Fruit fly (Drosophila melanogaster) whole organism, pupa: ENCODE results near the gene dally.

Experiments
- CG10348 ChIP-seq: fragments of 200-800 bp; sonication (Bioruptor generic); IDR thresholded peaks from 2 replicates; pipeline ENCODE4 v1.3.6; 2022; ENCODE audit warnings: missing biosample characterization, missing genetic modification characterization
- CG12605 ChIP-seq: fragments of 200-800 bp; sonication (Bioruptor generic); IDR thresholded peaks from 2 replicates; pipeline ENCODE4 v1.3.6; 2022; ENCODE audit warnings: missing biosample characterization, missing genetic modification characterization
- CG13204 ChIP-seq: fragments of 200-800 bp; sonication (Bioruptor generic); optimal IDR thresholded peaks from 2 replicates; lab custom pipeline; 2018; ENCODE audit warnings: missing biosample characterization, mild to moderate bottlenecking, missing genetic modification characterization, moderate library complexity
- CG14655 ChIP-seq: fragments of 200-800 bp; sonication (Bioruptor generic); optimal IDR thresholded peaks from 3 replicates; lab custom pipeline; 2017; ENCODE audit warnings: mild to moderate bottlenecking, missing biosample characterization, missing genetic modification reagents, missing genetic modification characterization
- CG15710 ChIP-seq: fragments of 200-800 bp; sonication (Bioruptor generic); optimal IDR thresholded peaks from 2 replicates; lab custom pipeline; 2018; ENCODE audit warnings: missing biosample characterization, mild to moderate bottlenecking, missing genetic modification characterization, moderate library complexity
- CG17806 ChIP-seq: fragments of 200-800 bp; sonication (Bioruptor generic); optimal IDR thresholded peaks from 2 replicates; lab custom pipeline; 2018; ENCODE audit warnings: missing biosample characterization, mild to moderate bottlenecking, missing genetic modification characterization, moderate library complexity
- CG32121 ChIP-seq: fragments of 200-800 bp; sonication (Bioruptor generic); IDR thresholded peaks from 2 replicates; pipeline ENCODE4 v1.3.6; 2022; ENCODE audit warnings: missing biosample characterization, missing genetic modification characterization
- CG34367 ChIP-seq: fragments of 200-800 bp; sonication (Bioruptor generic); optimal IDR thresholded peaks from 2 replicates; lab custom pipeline; 2018; ENCODE audit warnings: missing biosample characterization, mild to moderate bottlenecking, missing genetic modification characterization
- CG4496 ChIP-seq: fragments of 200-800 bp; sonication (Bioruptor generic); IDR thresholded peaks from 3 replicates; pipeline ENCODE4 v1.3.6; 2022; ENCODE audit warnings: missing biosample characterization, missing genetic modification characterization
- CG8159 ChIP-seq: fragments of 200-800 bp; sonication (Bioruptor generic); optimal IDR thresholded peaks from 3 replicates; lab custom pipeline; 2018; ENCODE audit warnings: missing biosample characterization, mild to moderate bottlenecking, missing genetic modification characterization, moderate library complexity
- CG8301 ChIP-seq: fragments of 200-800 bp; sonication (Bioruptor generic); optimal IDR thresholded peaks from 2 replicates; lab custom pipeline; 2018; ENCODE audit warnings: missing biosample characterization, mild to moderate bottlenecking, missing genetic modification characterization
- CG9948 ChIP-seq: fragments of 200-800 bp; sonication (Bioruptor generic); optimal IDR thresholded peaks from 2 replicates; lab custom pipeline; 2018; ENCODE audit warnings: missing biosample characterization, mild to moderate bottlenecking, missing genetic modification characterization, moderate library complexity
- D1 ChIP-seq: fragments of 200-800 bp; sonication (Bioruptor generic); optimal IDR thresholded peaks from 2 replicates; lab custom pipeline; 2018; ENCODE audit warnings: missing biosample characterization, mild to moderate bottlenecking, missing genetic modification characterization, moderate library complexity
- EcR ChIP-seq: fragments of 200-800 bp; sonication (Bioruptor generic); optimal IDR thresholded peaks from 3 replicates; lab custom pipeline; 2019; ENCODE audit warnings: missing biosample characterization, missing genetic modification characterization, mild to moderate bottlenecking, moderate library complexity, missing genetic modification reagents
- Ets98B ChIP-seq: fragments of 200-800 bp; sonication (Bioruptor generic); IDR thresholded peaks from 2 replicates; pipeline ENCODE4 v1.3.6; 2022; ENCODE audit warnings: missing biosample characterization, missing genetic modification characterization
- Pif1A ChIP-seq: fragments of 200-800 bp; sonication (Bioruptor generic); optimal IDR thresholded peaks from 3 replicates; lab custom pipeline; 2016; ENCODE audit warnings: missing biosample characterization, missing genetic modification characterization
- Pif1B ChIP-seq: fragments of 200-800 bp; sonication (Bioruptor generic); optimal IDR thresholded peaks from 3 replicates; lab custom pipeline; 2016; ENCODE audit warnings: missing biosample characterization, missing genetic modification characterization
- Snoo ChIP-seq: fragments of 200-800 bp; sonication (Bioruptor generic); optimal IDR thresholded peaks from 3 replicates; lab custom pipeline; 2017; ENCODE audit warnings: missing biosample characterization, mild to moderate bottlenecking, missing genetic modification characterization, inconsistent platforms
- fd96Ca ChIP-seq: fragments of 200-800 bp; sonication (Bioruptor generic); IDR thresholded peaks from 3 replicates; pipeline ENCODE4 v1.3.6; 2022; ENCODE audit warnings: missing biosample characterization, missing genetic modification characterization
- gl ChIP-seq: fragments of 200-800 bp; sonication (Bioruptor generic); optimal IDR thresholded peaks from 2 replicates; lab custom pipeline; 2018; ENCODE audit warnings: missing biosample characterization, mild to moderate bottlenecking, missing genetic modification characterization
- rn ChIP-seq: fragments of 200-800 bp; sonication (Bioruptor generic); IDR thresholded peaks from 2 replicates; pipeline ENCODE4 v1.3.6; 2022; ENCODE audit warnings: missing biosample characterization, missing genetic modification characterization

dally gene

DNA sequence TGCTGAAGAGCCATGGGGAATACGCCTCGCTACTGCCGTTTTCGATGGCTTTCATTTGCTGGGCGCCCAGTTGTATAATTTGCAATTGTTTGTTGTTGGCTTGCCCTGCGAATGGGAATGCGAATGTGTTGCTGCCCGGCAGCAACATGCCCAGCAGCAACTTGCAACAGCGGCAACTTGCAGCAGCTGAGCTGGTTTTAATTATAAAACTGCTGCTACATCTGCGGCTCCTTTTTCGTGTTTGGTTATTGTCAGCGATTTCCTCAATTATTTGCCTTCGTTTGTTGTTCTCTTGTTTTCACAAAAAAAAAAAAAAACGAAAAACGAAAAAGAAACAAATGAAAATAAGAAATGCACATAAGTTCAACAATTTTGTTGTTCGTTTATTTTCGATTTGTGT lies 43.7 kb downstream of the dally start:
- TF ChIP-seq CG12605 (GFP tag; lab: Robert Waterston, UW) (no peak), CG8301 (tag; lab: Kevin White, UChicago) (no peak), Pif1A (no peak), CG34367 (tag; lab: Kevin White, UChicago) (no peak), Snoo (no peak), CG15710 (tag; lab: Kevin White, UChicago) (no peak), fd96Ca (GFP tag; lab: Robert Waterston, UW) (no peak), Pif1B (GFP tag; lab: Kevin White, UChicago) (no peak), CG17806 (tag; lab: Kevin White, UChicago) (no peak), CG4496 (no peak), CG32121 (GFP tag; lab: Robert Waterston, UW) (no peak), CG9948 (tag; lab: Kevin White, UChicago) (no peak)
- TF ChIP-seq, all 21 proteins: peak for 0

DNA sequence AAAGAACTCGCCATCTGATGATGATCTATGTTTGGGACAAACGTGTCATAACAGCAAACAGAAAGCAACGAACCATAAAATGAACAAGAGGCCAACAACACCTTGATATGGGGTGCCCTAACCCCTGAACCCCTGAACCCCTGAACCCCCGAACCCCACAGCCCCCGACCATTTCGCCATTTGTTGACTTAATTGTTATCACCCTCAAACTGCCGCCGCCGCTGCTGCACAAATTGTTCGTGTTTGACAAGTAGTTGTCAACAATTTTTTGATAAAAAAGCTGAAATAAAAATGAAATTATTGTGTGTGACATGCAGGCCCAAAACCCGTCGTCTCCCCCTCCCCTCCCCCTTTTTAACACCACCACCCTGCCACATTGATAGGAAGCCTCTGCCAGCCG lies 45.7 kb downstream of the dally start:
- TF ChIP-seq CG4496 (no peak), Ets98B (GFP tag; lab: Robert Waterston, UW) (no peak), CG34367 (tag; lab: Kevin White, UChicago) (no peak), fd96Ca (GFP tag; lab: Robert Waterston, UW) (no peak), EcR (GFP tag; lab: Kevin White, UChicago) (no peak), Pif1A (no peak), Snoo (no peak), CG32121 (GFP tag; lab: Robert Waterston, UW) (no peak), CG9948 (tag; lab: Kevin White, UChicago) (no peak)

DNA sequence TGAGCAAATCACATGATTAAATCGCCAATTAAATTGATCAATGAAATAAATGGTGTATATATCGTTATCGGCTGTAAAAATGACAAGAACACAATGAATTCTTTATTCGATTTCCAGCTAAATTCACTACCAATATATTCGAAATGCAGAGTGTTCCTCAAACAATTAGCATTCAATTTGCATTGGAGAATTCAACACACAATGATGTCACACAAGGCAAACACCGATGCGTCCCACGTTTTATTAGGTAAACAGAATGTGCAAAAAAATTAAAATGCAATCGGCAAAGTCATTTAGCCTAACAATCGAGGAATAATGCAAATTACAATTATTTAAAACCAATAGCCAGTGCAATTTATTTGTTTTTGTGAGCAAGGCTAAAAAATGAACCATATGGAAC lies 51.1 kb downstream of the dally start:
- TF ChIP-seq CG17806 (tag; lab: Kevin White, UChicago), result no peak
- TF ChIP-seq CG8159 (tag; lab: Kevin White, UChicago), result no peak
- TF ChIP-seq, all 21 proteins: peak for 0

DNA sequence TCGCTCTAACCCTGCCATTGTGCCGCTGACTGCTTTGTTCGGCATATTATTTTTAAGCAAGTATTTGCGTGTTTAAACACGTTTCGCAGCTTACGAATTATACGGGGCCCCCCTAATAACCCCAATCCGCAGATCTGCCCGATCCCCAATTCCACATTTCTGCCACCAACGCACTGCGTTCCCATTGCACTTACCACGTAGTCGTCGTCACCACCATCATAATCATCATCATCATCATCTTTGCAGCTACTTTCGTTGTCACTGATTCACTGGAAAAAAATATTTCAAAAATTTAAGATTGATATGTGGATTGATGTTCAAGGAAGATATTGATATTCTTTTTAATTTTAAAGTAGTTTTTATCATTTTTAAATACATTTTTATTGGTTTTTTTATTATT lies 52.2 kb downstream of the dally start:
- TF ChIP-seq CG32121 (GFP tag; lab: Robert Waterston, UW) (0 out of 2 replicates have a peak, but pooled peaks have one; percentile 9), fd96Ca (GFP tag; lab: Robert Waterston, UW) (no peak)

DNA sequence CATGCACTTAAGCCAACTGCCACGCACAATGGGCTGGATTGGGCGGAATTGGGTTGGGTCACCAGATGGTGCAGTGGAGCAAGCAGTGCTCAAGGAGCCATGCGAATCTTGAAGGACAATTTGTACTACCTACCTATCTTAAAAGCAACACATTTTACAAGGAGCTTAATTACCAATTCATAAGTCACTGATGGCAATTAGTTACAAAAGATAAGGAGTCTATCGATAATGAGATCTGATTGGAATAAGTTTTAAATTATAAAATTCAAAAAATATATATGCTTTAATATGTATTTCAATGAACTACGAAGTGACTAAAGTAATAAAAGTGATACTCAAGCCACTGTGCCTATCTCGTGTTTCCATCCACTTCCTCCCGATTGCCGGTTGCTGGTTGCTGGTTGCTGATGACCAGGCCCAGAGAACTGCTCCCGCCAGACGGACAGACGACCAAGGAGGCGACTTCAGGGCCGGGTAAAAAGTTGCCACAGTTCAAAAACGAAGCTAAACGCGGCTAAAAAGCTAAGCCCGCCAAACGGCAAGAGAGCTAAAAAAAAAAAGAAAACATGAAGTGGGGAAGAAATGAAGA lies 54.6 kb downstream of the dally start:
- TF ChIP-seq Snoo (no peak), CG13204 (GFP tag; lab: Kevin White, UChicago) (peak; percentile 43), CG10348 (no peak), Ets98B (GFP tag; lab: Robert Waterston, UW) (no peak), CG8301 (tag; lab: Kevin White, UChicago) (peak; percentile 68), CG17806 (tag; lab: Kevin White, UChicago) (peak; percentile 66), Pif1A (peak; percentile 69), CG34367 (tag; lab: Kevin White, UChicago) (peak; percentile 54), D1 (peak; percentile 21), rn (GFP tag; lab: Robert Waterston, UW) (no peak), gl (tag; lab: Kevin White, UChicago) (peak; percentile 33), EcR (GFP tag; lab: Kevin White, UChicago) (no peak), Pif1B (GFP tag; lab: Kevin White, UChicago) (peak; percentile 44), CG14655 (GFP tag; lab: Kevin White, UChicago) (peak; percentile 84), CG12605 (GFP tag; lab: Robert Waterston, UW) (no peak), fd96Ca (GFP tag; lab: Robert Waterston, UW) (no peak), CG9948 (tag; lab: Kevin White, UChicago) (peak; percentile 73), CG4496 (no peak), CG15710 (tag; lab: Kevin White, UChicago) (peak; percentile 60), CG8159 (tag; lab: Kevin White, UChicago) (peak; percentile 72)

DNA sequence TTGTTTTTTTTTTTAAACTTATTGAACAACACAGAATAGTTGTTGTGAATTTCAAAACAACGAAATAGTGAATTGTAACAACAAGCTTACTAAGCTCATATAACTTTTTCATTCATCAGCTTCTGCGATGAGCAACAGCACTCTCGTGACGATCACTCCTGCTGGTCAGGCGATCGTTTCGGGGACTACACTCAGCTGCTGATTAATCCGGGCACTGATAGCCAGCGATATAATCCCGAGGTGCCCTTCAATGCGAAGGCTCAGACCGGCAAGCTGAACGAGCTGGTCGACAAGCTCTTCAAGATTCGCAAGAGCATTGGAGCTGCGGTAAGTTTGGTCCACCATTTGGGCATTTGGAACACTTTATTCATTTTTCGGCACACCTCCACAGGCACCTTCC lies 61.2 kb downstream of the dally start, which contains the start of gene CG43169:
Gene CG43169, minus strand, starts transcription at position 101 of the 400 bp plus-strand sequence.
- no peak for TF ChIP-seq Pif1A
- no peak for TF ChIP-seq CG9948 (tag; lab: Kevin White, UChicago)
- TF ChIP-seq fd96Ca (GFP tag; lab: Robert Waterston, UW), result no peak
- no peak for TF ChIP-seq CG14655 (GFP tag; lab: Kevin White, UChicago)
- no peak for TF ChIP-seq CG10348
- TF ChIP-seq CG17806 (tag; lab: Kevin White, UChicago), result no peak
- TF ChIP-seq rn (GFP tag; lab: Robert Waterston, UW), result no peak
- no peak for TF ChIP-seq Ets98B (GFP tag; lab: Robert Waterston, UW)
- TF ChIP-seq CG12605 (GFP tag; lab: Robert Waterston, UW), result no peak
- TF ChIP-seq CG8301 (tag; lab: Kevin White, UChicago), result no peak
- TF ChIP-seq, all 21 proteins: peak for 0

DNA sequence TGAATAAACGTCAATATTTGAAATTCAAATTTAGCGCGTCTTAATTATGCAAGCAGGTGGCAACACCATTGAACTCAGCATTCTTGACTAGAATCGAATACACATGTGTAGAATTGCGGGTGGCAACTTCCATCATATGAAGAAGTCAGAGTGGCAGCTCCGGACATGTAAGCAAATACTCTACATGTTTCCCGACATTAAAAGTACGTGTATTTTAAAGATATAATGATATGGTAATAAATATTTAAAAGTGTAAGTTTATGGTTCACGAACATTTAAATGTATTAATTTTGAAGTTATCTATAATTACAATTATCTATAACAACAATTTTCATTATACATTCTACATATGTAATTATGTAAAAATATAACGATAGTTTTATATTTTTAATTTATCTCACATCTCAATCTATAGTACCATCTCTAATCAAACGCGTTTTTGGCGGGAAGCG lies 63.9 kb downstream of the dally start, which contains the start of gene Mcm7:
Gene Mcm7, plus strand, starts transcription at position 430 of the 452 bp plus-strand sequence.
- TF ChIP-seq CG10348 (no peak), CG17806 (tag; lab: Kevin White, UChicago) (no peak), CG32121 (GFP tag; lab: Robert Waterston, UW) (no peak), CG4496 (no peak), CG13204 (GFP tag; lab: Kevin White, UChicago) (no peak), Pif1A (no peak), gl (tag; lab: Kevin White, UChicago) (no peak), EcR (GFP tag; lab: Kevin White, UChicago) (no peak), fd96Ca (GFP tag; lab: Robert Waterston, UW) (no peak), CG8301 (tag; lab: Kevin White, UChicago) (no peak), rn (GFP tag; lab: Robert Waterston, UW) (no peak), CG8159 (tag; lab: Kevin White, UChicago) (no peak), CG34367 (tag; lab: Kevin White, UChicago) (no peak), Snoo (no peak)
- TF ChIP-seq, all 21 proteins: peak for 0
